Fruit fly (Drosophila melanogaster) whole organism, embryonic: ENCODE results near the gene CG15629.
A peak's percentile ranks its signal among the peaks of the same experiment; 100 is the strongest.

ENCODE experiments used
- Atf3 ChIP-seq: fragments of 200-800 bp; sonication (Bioruptor generic); optimal IDR thresholded peaks from 3 replicates; lab custom pipeline; 2016; ENCODE audit warnings: missing biosample characterization, missing genetic modification characterization
- Bteb2 ChIP-seq: fragments of 200-800 bp; sonication (Bioruptor generic); optimal IDR thresholded peaks from 2 replicates; lab custom pipeline; 2016; ENCODE audit warnings: missing biosample characterization, missing genetic modification characterization
- CG10267 ChIP-seq: fragments of 200-800 bp; sonication (Bioruptor generic); optimal IDR thresholded peaks from 2 replicates; lab custom pipeline; 2018; ENCODE audit warnings: missing biosample characterization, mild to moderate bottlenecking, missing genetic modification characterization, moderate library complexity
- CG10321 ChIP-seq: fragments of 200-800 bp; sonication (Bioruptor generic); IDR thresholded peaks from 2 replicates; pipeline ENCODE4 v1.3.6; 2022; ENCODE audit warnings: missing biosample characterization, missing genetic modification characterization
- CG10565 ChIP-seq: fragments of 200-800 bp; sonication (Bioruptor generic); optimal IDR thresholded peaks from 3 replicates; lab custom pipeline; 2016; ENCODE audit warnings: missing biosample characterization, mild to moderate bottlenecking, missing genetic modification characterization
- CG12104 ChIP-seq: fragments of 200-800 bp; sonication (Bioruptor generic); optimal IDR thresholded peaks from 3 replicates; lab custom pipeline; 2016; ENCODE audit warnings: missing biosample characterization, missing genetic modification characterization
- CG14710 ChIP-seq: fragments of 200-800 bp; sonication (Bioruptor generic); optimal IDR thresholded peaks from 3 replicates; lab custom pipeline; 2019; ENCODE audit warnings: missing biosample characterization, mild to moderate bottlenecking, missing genetic modification characterization, moderate library complexity
- CG16779 ChIP-seq: fragments of 200-800 bp; sonication (Bioruptor generic); IDR thresholded peaks from 2 replicates; pipeline ENCODE4 v1.3.6; 2022; ENCODE audit warnings: missing biosample characterization, missing genetic modification characterization
- CG17568 ChIP-seq: fragments of 200-800 bp; sonication (Bioruptor generic); optimal IDR thresholded peaks from 2 replicates; lab custom pipeline; 2018; ENCODE audit warnings: missing biosample characterization, mild to moderate bottlenecking, missing genetic modification characterization, moderate library complexity
- CG17802 ChIP-seq: fragments of 200-800 bp; sonication (Bioruptor generic); optimal IDR thresholded peaks from 2 replicates; lab custom pipeline; 2018; ENCODE audit warnings: missing biosample characterization, mild to moderate bottlenecking, missing genetic modification characterization, moderate library complexity
- CG2120 ChIP-seq: fragments of 200-800 bp; sonication (Bioruptor generic); optimal IDR thresholded peaks from 3 replicates; lab custom pipeline; 2016; ENCODE audit warnings: missing biosample characterization, missing genetic modification characterization
- CG33557 ChIP-seq: fragments of 200-800 bp; sonication (Bioruptor generic); optimal IDR thresholded peaks from 2 replicates; lab custom pipeline; 2019; ENCODE audit warnings: missing biosample characterization, mild to moderate bottlenecking, missing genetic modification characterization, moderate library complexity
- CG3726 ChIP-seq: fragments of 200-800 bp; sonication (Bioruptor generic); IDR thresholded peaks from 3 replicates; pipeline ENCODE4, ENCODE4 v1.3.6; 2022; ENCODE audit warnings: missing biosample characterization, missing genetic modification characterization
- CG3847 ChIP-seq: fragments of 200-800 bp; sonication (Bioruptor generic); IDR thresholded peaks from 2 replicates; pipeline ENCODE4 v1.3.6; 2022; ENCODE audit warnings: missing biosample characterization, missing genetic modification characterization
- CG6683 ChIP-seq: fragments of 200-800 bp; sonication (Bioruptor generic); optimal IDR thresholded peaks from 2 replicates; lab custom pipeline; 2017; ENCODE audit warnings: missing biosample characterization, mild to moderate bottlenecking, missing genetic modification characterization, missing genetic modification reagents
- CG6854 ChIP-seq: fragments of 200-800 bp; sonication (Bioruptor generic); optimal IDR thresholded peaks from 3 replicates; lab custom pipeline; 2017; ENCODE audit warnings: missing biosample characterization, mild to moderate bottlenecking, missing genetic modification characterization
- CG7271 ChIP-seq: fragments of 200-800 bp; sonication (Bioruptor generic); optimal IDR thresholded peaks from 2 replicates; lab custom pipeline; 2018; ENCODE audit warnings: missing biosample characterization, mild to moderate bottlenecking, missing genetic modification characterization, moderate library complexity
- CG8089 ChIP-seq: fragments of 200-800 bp; sonication (Bioruptor generic); optimal IDR thresholded peaks from 3 replicates; lab custom pipeline; 2016; ENCODE audit warnings: missing biosample characterization, missing genetic modification characterization
- CG9215 ChIP-seq: fragments of 200-800 bp; sonication (Bioruptor generic); IDR thresholded peaks from 2 replicates; pipeline ENCODE4 v1.3.6; 2022; ENCODE audit warnings: missing biosample characterization, missing genetic modification characterization
- Camta ChIP-seq: fragments of 200-800 bp; sonication (Bioruptor generic); optimal IDR thresholded peaks from 2 replicates; lab custom pipeline; 2016; ENCODE audit warnings: missing biosample characterization, missing genetic modification characterization
- Dip2 ChIP-seq: fragments of 200-800 bp; sonication (Bioruptor generic); IDR thresholded peaks from 2 replicates; pipeline ENCODE4 v1.3.6; 2022; ENCODE audit warnings: missing biosample characterization, missing genetic modification characterization
- Dip3 ChIP-seq: fragments of 200-800 bp; sonication (Bioruptor generic); optimal IDR thresholded peaks from 3 replicates; lab custom pipeline; 2016; ENCODE audit warnings: missing biosample characterization, missing genetic modification characterization
- Dll ChIP-seq: fragments of 200-800 bp; sonication (Bioruptor generic); IDR thresholded peaks from 4 replicates; pipeline ENCODE4 v1.3.6; 2022; ENCODE audit warnings: missing biosample characterization, missing genetic modification characterization; ENCODE audit not compliant: partially characterized antibody
- Hsf ChIP-seq: fragments of 200-800 bp; sonication (Bioruptor generic); optimal IDR thresholded peaks from 3 replicates; lab custom pipeline; 2016; ENCODE audit warnings: missing biosample characterization, missing genetic modification characterization
- Meics ChIP-seq: fragments of 200-800 bp; sonication (Bioruptor generic); optimal IDR thresholded peaks from 2 replicates; lab custom pipeline; 2017; ENCODE audit warnings: missing biosample characterization, mild to moderate bottlenecking, missing genetic modification characterization
- Mrtf ChIP-seq: fragments of 200-800 bp; sonication (Bioruptor generic); IDR thresholded peaks from 3 replicates; pipeline ENCODE4 v1.3.6; 2022; ENCODE audit warnings: missing biosample characterization, missing genetic modification characterization
- NfI ChIP-seq: fragments of 200-800 bp; sonication (Bioruptor generic); optimal IDR thresholded peaks from 3 replicates; lab custom pipeline; 2018; ENCODE audit warnings: missing biosample characterization, mild to moderate bottlenecking, missing genetic modification characterization, moderate library complexity
- PHDP ChIP-seq: fragments of 200-800 bp; sonication (Bioruptor generic); optimal IDR thresholded peaks from 3 replicates; lab custom pipeline; 2018; ENCODE audit warnings: missing biosample characterization, mild to moderate bottlenecking, missing genetic modification characterization, moderate library complexity
- Scr ChIP-seq: fragments of 200-800 bp; sonication (Bioruptor generic); IDR thresholded peaks from 2 replicates; pipeline ENCODE4 v1.3.6; 2022; ENCODE audit warnings: missing biosample characterization, missing genetic modification characterization; ENCODE audit not compliant: partially characterized antibody
- ara ChIP-seq: fragments of 200-800 bp; sonication (Bioruptor generic); IDR thresholded peaks from 2 replicates; pipeline ENCODE4 v1.3.6; 2022; ENCODE audit warnings: missing biosample characterization, missing genetic modification characterization
- bowl ChIP-seq: fragments of 200-800 bp; sonication (Bioruptor generic); IDR thresholded peaks from 2 replicates; pipeline ENCODE4 v1.3.6; 2022; ENCODE audit warnings: missing biosample characterization, missing genetic modification characterization
- ci ChIP-seq: fragments of 200-800 bp; sonication (Bioruptor generic); IDR thresholded peaks from 3 replicates; pipeline ENCODE4 v1.3.6; 2022; ENCODE audit warnings: missing biosample characterization, missing genetic modification characterization
- dati ChIP-seq: fragments of 200-800 bp; sonication (Bioruptor generic); IDR thresholded peaks from 2 replicates; pipeline ENCODE4 v1.3.6; 2022; ENCODE audit warnings: missing biosample characterization, missing genetic modification characterization
- fu2 ChIP-seq: fragments of 200-800 bp; sonication (Bioruptor generic); optimal IDR thresholded peaks from 2 replicates; lab custom pipeline; 2016; ENCODE audit warnings: missing biosample characterization, missing genetic modification characterization
- gcm ChIP-seq: fragments of 200-800 bp; sonication (Bioruptor generic); optimal IDR thresholded peaks from 2 replicates; lab custom pipeline; 2019; ENCODE audit warnings: missing biosample characterization, mild to moderate bottlenecking, missing genetic modification characterization, moderate library complexity
- gfzf ChIP-seq: fragments of 200-800 bp; sonication (Bioruptor generic); optimal IDR thresholded peaks from 2 replicates; lab custom pipeline; 2016; ENCODE audit warnings: missing biosample characterization, mild to moderate bottlenecking, missing genetic modification characterization, moderate library complexity
- her ChIP-seq: fragments of 200-800 bp; sonication (Bioruptor generic); optimal IDR thresholded peaks from 2 replicates; lab custom pipeline; 2016; ENCODE audit warnings: missing biosample characterization, missing genetic modification characterization
- hkb ChIP-seq, 2 experiments: fragments of 200-800 bp in 1 of 2; fragments of >200 bp in 1 of 2; sonication (Bioruptor generic) in 1 of 2; IDR thresholded peaks in 1 of 2; optimal IDR thresholded peaks in 1 of 2; 2 replicates each; pipeline versions ENCODE4 v1.3.6 to Lab custom; 2017 to 2022; ENCODE audit warnings: missing biosample characterization in 1 of 2, missing genetic modification characterization in 1 of 2
- kni ChIP-seq: fragments of 200-800 bp; sonication (Bioruptor generic); optimal IDR thresholded peaks from 3 replicates; lab custom pipeline; 2017; ENCODE audit warnings: mild to moderate bottlenecking, missing biosample characterization, missing genetic modification reagents, missing genetic modification characterization
- lola ChIP-seq, 3 experiments: fragments of >200 bp in 2 of 3; fragments of 200-800 bp in 1 of 3; sonication (Bioruptor generic) in 1 of 3; optimal IDR thresholded peaks; 2 replicates each; lab custom pipeline; 2017 to 2019; ENCODE audit warnings: missing biosample characterization in 3 of 3, missing genetic modification characterization in 3 of 3, mild to moderate bottlenecking in 1 of 3, moderate library complexity in 1 of 3
- mirr ChIP-seq: fragments of 200-800 bp; sonication (Bioruptor generic); optimal IDR thresholded peaks from 3 replicates; lab custom pipeline; 2018; ENCODE audit warnings: missing biosample characterization, mild to moderate bottlenecking, missing genetic modification characterization
- nmo ChIP-seq: fragments of 200-800 bp; sonication (Bioruptor generic); optimal IDR thresholded peaks from 2 replicates; lab custom pipeline; 2018; ENCODE audit warnings: missing biosample characterization, mild to moderate bottlenecking, missing genetic modification characterization, moderate library complexity
- pfk ChIP-seq: fragments of 200-800 bp; sonication (Bioruptor generic); optimal IDR thresholded peaks from 2 replicates; lab custom pipeline; 2018; ENCODE audit warnings: missing biosample characterization, mild to moderate bottlenecking, missing genetic modification characterization, moderate library complexity
- pita ChIP-seq: fragments of 200-800 bp; sonication (Bioruptor generic); optimal IDR thresholded peaks from 2 replicates; lab custom pipeline; 2017; ENCODE audit warnings: missing biosample characterization, mild to moderate bottlenecking, missing genetic modification characterization
- sd ChIP-seq: fragments of 200-800 bp; sonication (Bioruptor generic); optimal IDR thresholded peaks from 3 replicates; lab custom pipeline; 2018; ENCODE audit warnings: missing biosample characterization, mild to moderate bottlenecking, missing genetic modification characterization, moderate library complexity
- slbo ChIP-seq: fragments of 200-800 bp; sonication (Bioruptor generic); IDR thresholded peaks from 2 replicates; pipeline ENCODE4 v1.3.6; 2022; ENCODE audit warnings: missing biosample characterization, missing genetic modification characterization
- sna ChIP-seq: fragments of 200-800 bp; sonication (Bioruptor generic); IDR thresholded peaks from 2 replicates; pipeline ENCODE4 v1.3.6; 2022; ENCODE audit warnings: missing biosample characterization, missing genetic modification characterization; ENCODE audit not compliant: partially characterized antibody
- sqz ChIP-seq: fragments of 200-800 bp; sonication (Bioruptor generic); optimal IDR thresholded peaks from 3 replicates; lab custom pipeline; 2018; ENCODE audit warnings: missing biosample characterization, mild to moderate bottlenecking, missing genetic modification characterization
- tap ChIP-seq: fragments of 200-800 bp; optimal IDR thresholded peaks from 3 replicates; lab custom pipeline; 2019; ENCODE audit warnings: missing biosample characterization, mild to moderate bottlenecking, missing genetic modification characterization, moderate library complexity
- trem ChIP-seq: fragments of 200-800 bp; optimal IDR thresholded peaks from 3 replicates; lab custom pipeline; 2019; ENCODE audit warnings: missing biosample characterization, mild to moderate bottlenecking, missing genetic modification characterization, moderate library complexity
- trh ChIP-seq: fragments of 200-800 bp; sonication (Bioruptor generic); optimal IDR thresholded peaks from 2 replicates; lab custom pipeline; 2016; ENCODE audit warnings: missing biosample characterization, missing genetic modification characterization

Gene CG15629

DNA sequence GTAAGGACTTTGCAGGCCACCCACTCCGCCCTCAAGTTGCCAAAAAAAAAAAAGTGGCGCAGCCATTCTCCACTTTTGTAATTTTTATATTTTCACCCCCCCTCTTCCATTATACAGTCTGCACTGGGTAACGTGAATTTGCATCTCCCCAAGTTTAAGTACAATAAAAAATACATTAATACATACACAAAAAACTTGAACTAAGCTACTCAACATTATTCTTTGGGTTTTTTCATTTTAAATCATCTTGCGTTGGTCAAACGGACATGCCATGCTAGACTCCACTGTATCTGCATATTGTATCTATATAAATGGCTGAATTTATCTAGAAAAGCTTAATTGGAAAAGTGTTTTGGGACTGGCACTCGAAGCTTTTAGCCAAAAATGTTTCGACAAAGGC lies 48.7 kb downstream of the CG15629 start (continued):
- TF ChIP-seq CG10267 (tag; lab: Kevin White, UChicago) (no peak), sqz (GFP tag; lab: Kevin White, UChicago) (no peak), sd (tag; lab: Kevin White, UChicago) (no peak), pita (no peak), CG17802 (tag; lab: Kevin White, UChicago) (no peak), CG6683 (GFP tag; lab: Kevin White, UChicago) (no peak), ci (GFP tag; lab: Robert Waterston, UW) (0 out of 3 replicates have a peak, but pooled peaks have one; percentile 46), slbo (GFP tag; lab: Robert Waterston, UW) (peak; percentile 65), NfI (no peak), hkb (optimal IDR thresholded peaks at IDR 0.05; lab: Kevin White, UChicago) (no peak), hkb (GFP tag; IDR thresholded peaks at IDR 0.05; lab: Robert Waterston, UW) (peak; percentile 47; the same call in 1 of the 2 replicates), CG2120 (GFP tag; lab: Kevin White, UChicago) (peak; percentile 37), mirr (GFP tag; lab: Kevin White, UChicago) (no peak), ara (GFP tag; lab: Robert Waterston, UW) (no peak), kni (GFP tag; lab: Kevin White, UChicago) (no peak), sna (no peak), CG10565 (no peak), CG3726 (GFP tag; lab: Robert Waterston, UW) (no peak), Atf3 (GFP tag; lab: Kevin White, UChicago) (no peak), Scr (GFP tag; lab: Robert Waterston, UW) (no peak), Dip2 (no peak), CG14710 (no peak), CG8089 (GFP tag; lab: Kevin White, UChicago) (no peak), bowl (GFP tag; lab: Robert Waterston, UW) (no peak), PHDP (tag; lab: Kevin White, UChicago) (no peak), CG6854 (GFP tag; lab: Kevin White, UChicago) (no peak), CG7271 (tag; lab: Kevin White, UChicago) (no peak), Bteb2 (no peak), Camta (GFP tag; lab: Kevin White, UChicago) (peak; percentile 1), Hsf (GFP tag; lab: Kevin White, UChicago) (no peak), gcm (GFP tag; lab: Kevin White, UChicago) (no peak), Mrtf (GFP tag; lab: Robert Waterston, UW) (0 out of 3 replicates have a peak, but pooled peaks have one; percentile 56), gfzf (GFP tag; lab: Kevin White, UChicago) (no peak), CG9215 (no peak), fu2 (GFP tag; lab: Kevin White, UChicago) (no peak), Dip3 (GFP tag; lab: Kevin White, UChicago) (peak; percentile 23), trh (GFP tag; lab: Kevin White, UChicago) (no peak), her (no peak), CG33557 (GFP tag; lab: Kevin White, UChicago) (no peak), CG12104 (GFP tag; lab: Kevin White, UChicago) (no peak), trem (tag; lab: Kevin White, UChicago) (no peak), CG16779 (no peak), tap (tag; lab: Kevin White, UChicago) (peak; percentile 30), nmo (no peak), pfk (GFP tag; lab: Kevin White, UChicago) (no peak), dati (GFP tag; lab: Robert Waterston, UW) (no peak), CG3847 (GFP tag; lab: Robert Waterston, UW) (no peak), CG10321 (GFP tag; lab: Robert Waterston, UW) (no peak), Dll (GFP tag; lab: Robert Waterston, UW) (no peak), lola (GFP tag; optimal IDR thresholded peaks at IDR 0.05; lab: Kevin White, UChicago) (no peak), CG17568 (no peak), Meics (GFP tag; lab: Kevin White, UChicago) (peak; percentile 49)
